Worm (Caenorhabditis elegans): ENCODE measurements around the gene gst-2.

The gst-2 gene

ce11 chrIV:10176252-10176730, 34.4 kb upstream of the gst-2 start, which contains the start of gene rack-1 (continued):
- TF ChIP-seq mdl-1 (tag; optimal IDR thresholded peaks at IDR 0.05) (peak in 1 of 2 experiments; percentile 7), pha-4 (GFP tag; IDR thresholded peaks at IDR 0.05) (no peak), pha-4 (tag; optimal IDR thresholded peaks at IDR 0.05) (no peak), ceh-62 (tag; optimal IDR thresholded peaks at IDR 0.05) (no peak), ces-1 (GFP tag; optimal IDR thresholded peaks at IDR 0.05) (no peak), nhr-77 (tag; optimal IDR thresholded peaks at IDR 0.05) (no peak), dve-1 (tag; optimal IDR thresholded peaks at IDR 0.05; ENCODE audit: insufficient read depth) (peak; percentile 45), daf-19 (GFP tag; conservative IDR thresholded peaks at IDR 0.05) (no peak), D1046.2 (GFP tag; IDR thresholded peaks at IDR 0.05) (no peak), Y75B8A.6 (GFP tag; IDR thresholded peaks at IDR 0.05) (no peak), skn-1 (tag; optimal IDR thresholded peaks at IDR 0.05) (no peak), F37D6.2 (tag; optimal IDR thresholded peaks at IDR 0.05) (no peak), unc-130 (GFP tag; optimal IDR thresholded peaks at IDR 0.05) (peak; percentile 17), zip-11 (GFP tag; IDR thresholded peaks at IDR 0.05) (no peak), F44E2.7 (GFP tag; IDR thresholded peaks at IDR 0.05) (no peak), nhr-25 (tag; optimal IDR thresholded peaks at IDR 0.05; ENCODE audit: borderline replicate concordance, insufficient read depth) (no peak), ctbp-1 (GFP tag; IDR thresholded peaks at IDR 0.05) (no peak), mdt-29 (GFP tag; IDR thresholded peaks at IDR 0.05) (no peak), zfp-2 (tag; optimal IDR thresholded peaks at IDR 0.05) (no peak), dmd-8 (GFP tag; IDR thresholded peaks at IDR 0.05) (no peak), nhr-41 (GFP tag; IDR thresholded peaks at IDR 0.05) (no peak), aha-1 (tag) (peak; percentile 54), unc-39 (tag; optimal IDR thresholded peaks at IDR 0.05) (no peak), nhr-111 (GFP tag; optimal IDR thresholded peaks at IDR 0.05) (no peak), fkh-10 (GFP tag; optimal IDR thresholded peaks at IDR 0.05) (peak; percentile 11), mxl-3 (GFP tag; optimal IDR thresholded peaks at IDR 0.05) (peak; percentile 16), ceh-28 (tag; optimal IDR thresholded peaks at IDR 0.05) (no peak), madf-5 (GFP tag; IDR thresholded peaks at IDR 0.05) (no peak), duxl-1 (tag; optimal IDR thresholded peaks at IDR 0.05; ENCODE audit: poor library complexity) (no peak), lir-3 (tag; optimal IDR thresholded peaks at IDR 0.05) (no peak), fos-1 (tag; optimal IDR thresholded peaks at IDR 0.05) (no peak), mxl-2 (GFP tag; conservative IDR thresholded peaks at IDR 0.05) (no peak), nhr-6 (tag; optimal IDR thresholded peaks at IDR 0.05) (no peak), lim-7 (GFP tag; IDR thresholded peaks at IDR 0.05) (no peak), hlh-30 (tag; optimal IDR thresholded peaks at IDR 0.05; ENCODE audit: insufficient read depth) (peak; percentile 12), spr-3 (GFP tag; optimal IDR thresholded peaks at IDR 0.05) (no peak), sdz-12 (GFP tag; optimal IDR thresholded peaks at IDR 0.05) (no peak), Y5F2A.4 (GFP tag; optimal IDR thresholded peaks at IDR 0.05) (no peak), lin-15B (tag; optimal IDR thresholded peaks at IDR 0.05) (no peak), tag-97 (GFP tag; IDR thresholded peaks at IDR 0.05) (no peak), Y105C5A.15 (GFP tag; IDR thresholded peaks at IDR 0.05) (no peak), nhr-48 (tag; optimal IDR thresholded peaks at IDR 0.05) (no peak), vab-7 (GFP tag; IDR thresholded peaks at IDR 0.05) (no peak), egl-43 (GFP tag; IDR thresholded peaks at IDR 0.05) (no peak), hlh-11 (tag; optimal IDR thresholded peaks at IDR 0.05) (peak; percentile 48), nhr-11 (tag; optimal IDR thresholded peaks at IDR 0.05) (peak; percentile 14), gei-8 (GFP tag; optimal IDR thresholded peaks at IDR 0.05) (no peak), daf-8 (GFP tag; IDR thresholded peaks at IDR 0.05) (no peak), T20F7.1 (GFP tag; optimal IDR thresholded peaks at IDR 0.05) (no peak), daf-16 (GFP tag; optimal IDR thresholded peaks at IDR 0.05) (no peak), daf-16 (tag; optimal IDR thresholded peaks at IDR 0.05) (peak; percentile 38), ZK546.5 (tag; optimal IDR thresholded peaks at IDR 0.05) (no peak)

Data from whole organism, L4 larva.